Worm (Caenorhabditis elegans) whole organism, early embryonic: Measurements from ENCODE around the gene B0218.5.

Source experiments
- F13C5.2 ChIP-seq: sonication (generic microtip); optimal IDR thresholded peaks from 2 replicates; lab custom pipeline; 2017; ENCODE audit warnings: mild to moderate bottlenecking, missing genetic modification characterization, inconsistent platforms, missing compliant biosample characterization
- aly-1 ChIP-seq: sonication (generic microtip); optimal IDR thresholded peaks from 2 replicates; lab custom pipeline; 2016; ENCODE audit warnings: missing genetic modification characterization, missing compliant biosample characterization
- ama-1 ChIP-seq: fragments of 150-350 bp; optimal IDR thresholded peaks from 2 replicates; lab custom pipeline; 2014
- flt-1 ChIP-seq: fragments of 200-800 bp; sonication (Bioruptor generic); IDR thresholded peaks from 2 replicates; pipeline ENCODE4 v1.3.6; 2022; ENCODE audit warnings: missing genetic modification characterization, missing compliant biosample characterization
- pes-1 ChIP-seq: fragments of 200-800 bp; sonication (Bioruptor generic); IDR thresholded peaks from 2 replicates; pipeline ENCODE4 v1.3.6; 2022; ENCODE audit warnings: missing genetic modification reagents, missing genetic modification characterization, missing compliant biosample characterization
- sea-1 ChIP-seq: fragments of 200-800 bp; sonication (Bioruptor generic); conservative IDR thresholded peaks from 2 replicates; pipeline ENCODE4 v1.3.6; 2022; ENCODE audit warnings: missing genetic modification characterization, missing compliant biosample characterization
- tbx-37 ChIP-seq: fragments of 200-800 bp; sonication (Bioruptor generic); conservative IDR thresholded peaks from 2 replicates; pipeline ENCODE4 v1.3.6; 2022; ENCODE audit warnings: missing genetic modification reagents, missing genetic modification characterization, missing compliant biosample characterization
- tra-4 ChIP-seq: sonication (generic microtip); optimal IDR thresholded peaks from 2 replicates; lab custom pipeline; 2017; ENCODE audit warnings: missing genetic modification characterization, missing compliant biosample characterization

DNA sequence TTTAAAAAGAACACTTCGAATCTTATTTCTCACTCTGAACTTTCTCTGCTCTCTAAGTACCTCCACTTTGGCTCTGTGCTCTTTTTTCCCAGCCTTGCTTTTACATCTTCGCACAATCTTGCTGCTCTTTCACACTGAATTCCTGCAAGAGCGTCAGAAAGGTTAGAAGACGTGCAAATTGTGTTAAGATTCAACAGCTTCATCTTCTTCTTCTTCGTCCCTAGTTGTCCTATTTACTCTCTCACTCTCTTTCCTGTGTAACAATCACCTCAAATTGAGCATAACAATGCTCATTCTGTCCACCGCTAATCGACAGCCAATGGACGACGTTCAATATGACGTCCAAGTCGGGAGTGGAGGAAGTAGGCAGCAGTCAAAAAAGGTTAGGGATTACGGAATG lies 24.3 kb upstream of the B0218.5 start:
- TF ChIP-seq flt-1 (GFP tag; lab: Robert Waterston, UW) = no peak
- no peak for TF ChIP-seq ama-1 (lab: Kevin White, UChicago)
- TF ChIP-seq F13C5.2 = no peak
- TF ChIP-seq pes-1 (GFP tag; lab: Robert Waterston, UW) = no peak
- TF ChIP-seq sea-1 (GFP tag; lab: Robert Waterston, UW) = no peak
- TF ChIP-seq tra-4 (tag; lab: Kevin White, UChicago) = no peak
- no peak for TF ChIP-seq tbx-37
- TF ChIP-seq aly-1 = no peak
